Worm (Caenorhabditis elegans) whole organism, L1 larva: ENCODE measurements around the gene Y54F10BM.3.

ENCODE experiments used
- C16A3.4 ChIP-seq: fragments of 150-350 bp; optimal IDR thresholded peaks from 2 replicates; lab custom pipeline; 2014; ENCODE audit warnings: missing biosample characterization, missing genetic modification characterization
- F16B12.6 ChIP-seq: fragments of 150-350 bp; optimal IDR thresholded peaks from 2 replicates; lab custom pipeline; 2014; ENCODE audit warnings: missing biosample characterization, missing genetic modification characterization
- ceh-82 ChIP-seq, 3 experiments: fragments of 150-350 bp in 1 of 3; sonication (generic microtip) in 2 of 3; optimal IDR thresholded peaks; 2 replicates each; lab custom pipeline; 2014 to 2017; ENCODE audit warnings: missing biosample characterization in 3 of 3, missing genetic modification characterization in 3 of 3
- ets-5 ChIP-seq: fragments of 200-800 bp; sonication (Bioruptor generic); IDR thresholded peaks from 2 replicates; pipeline ENCODE4 v1.3.6; 2022; ENCODE audit warnings: missing genetic modification characterization, missing compliant biosample characterization
- grh-1 ChIP-seq: fragments of 200-800 bp; sonication (Bioruptor generic); IDR thresholded peaks from 2 replicates; pipeline ENCODE4 v1.3.6; 2022; ENCODE audit warnings: missing genetic modification reagents, missing genetic modification characterization, missing compliant biosample characterization
- irx-1 ChIP-seq: sonication (generic microtip); optimal IDR thresholded peaks from 2 replicates; lab custom pipeline; 2016; ENCODE audit warnings: missing genetic modification characterization, missing compliant biosample characterization
- lin-35 ChIP-seq, 2 experiments: fragments of 150-350 bp; optimal IDR thresholded peaks; 2 replicates each; lab custom pipeline; 2014; ENCODE audit warnings: missing biosample characterization in 2 of 2, missing genetic modification characterization in 2 of 2, missing genetic modification reagents in 2 of 2
- mdl-1 ChIP-seq, 2 experiments: fragments of 150-350 bp; optimal IDR thresholded peaks; 2 replicates each; lab custom pipeline; 2014 to 2017; ENCODE audit warnings: missing biosample characterization in 2 of 2, missing genetic modification characterization in 2 of 2, inconsistent platforms in 1 of 2
- nhr-11 ChIP-seq: fragments of 150-350 bp; optimal IDR thresholded peaks from 2 replicates; lab custom pipeline; 2014; ENCODE audit warnings: missing biosample characterization, missing genetic modification characterization
- nhr-19 ChIP-seq: fragments of 200-800 bp; sonication (Bioruptor generic); conservative IDR thresholded peaks from 2 replicates; pipeline ENCODE4 v1.3.6; 2022; ENCODE audit warnings: missing genetic modification characterization, missing compliant biosample characterization
- pag-3 ChIP-seq: sonication (generic microtip); optimal IDR thresholded peaks from 2 replicates; lab custom pipeline; 2017; ENCODE audit warnings: missing genetic modification characterization, mild to moderate bottlenecking, missing compliant biosample characterization, antibody characterized with exemption, borderline replicate concordance; ENCODE audit not compliant: insufficient read depth
- unc-62 ChIP-seq: fragments of 150-350 bp; optimal IDR thresholded peaks from 2 replicates; lab custom pipeline; 2014; ENCODE audit warnings: missing biosample characterization, missing genetic modification reagents, missing genetic modification characterization

Gene Y54F10BM.3

ce11 chrIII:2331033-2331625 is 49.3 kb downstream of the Y54F10BM.3 start, which contains the start of the genes Y54F10BM.13 and ppm-1.D (continued):
- TF ChIP-seq lin-35 (GFP tag; optimal IDR thresholded peaks at IDR 0.05; lab: Kevin White, UChicago) = peak; percentile 91 to 95
- TF ChIP-seq ets-5 (GFP tag; lab: Robert Waterston, UW) = no peak
- TF ChIP-seq unc-62 (GFP tag; lab: Kevin White, UChicago) = no peak
- TF ChIP-seq nhr-19 = 0 out of 2 replicates have a peak, but pooled peaks have one; percentile 7
- peak; percentile 31 for TF ChIP-seq C16A3.4 (tag; lab: Kevin White, UChicago)
- TF ChIP-seq irx-1 (tag; lab: Kevin White, UChicago) = peak; percentile 18
- no peak for TF ChIP-seq grh-1 (GFP tag; lab: Robert Waterston, UW)
- peak in 1 of 3 experiments; percentile 41 for TF ChIP-seq ceh-82 (tag; optimal IDR thresholded peaks at IDR 0.05; lab: Kevin White, UChicago)
- TF ChIP-seq nhr-11 (tag; lab: Kevin White, UChicago) = no peak
- no peak for TF ChIP-seq pag-3 (tag; lab: Kevin White, UChicago)
- TF ChIP-seq mdl-1 (tag; optimal IDR thresholded peaks at IDR 0.05; lab: Kevin White, UChicago) = no peak
- TF ChIP-seq F16B12.6 (tag; lab: Kevin White, UChicago) = peak; percentile 52
